Worm (Caenorhabditis elegans): ENCODE data around the gene F37B4.15.

DNA sequence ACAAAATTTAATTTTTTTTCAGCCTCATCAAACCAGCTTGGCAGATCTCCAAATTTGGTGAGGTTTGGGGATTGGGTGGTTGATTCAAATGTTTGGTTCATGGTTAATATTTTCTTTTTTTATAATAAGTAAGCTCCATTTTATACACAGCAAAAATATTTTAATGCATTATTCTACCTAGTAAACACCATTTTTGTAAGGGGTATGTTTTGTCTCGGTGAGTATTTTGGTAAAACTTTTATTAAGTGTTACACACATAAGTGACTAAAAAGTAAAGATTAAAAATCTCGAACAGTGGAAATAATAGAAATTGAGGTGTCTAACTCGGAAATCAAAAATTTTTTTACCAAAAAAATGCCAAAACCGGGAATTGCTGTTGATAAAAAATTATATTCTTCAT lies 3.3 kb upstream of the F37B4.15 start, which contains the start of gene srw-4:
- TF ChIP-seq sem-2 (GFP tag; optimal IDR thresholded peaks at IDR 0.05) (no peak), nhr-76 (tag; optimal IDR thresholded peaks at IDR 0.05) (no peak), nhr-12 (tag; optimal IDR thresholded peaks at IDR 0.05) (no peak), mep-1 (tag; optimal IDR thresholded peaks at IDR 0.05) (no peak), lsy-2 (tag; optimal IDR thresholded peaks at IDR 0.05) (no peak), snpc-4 (tag; optimal IDR thresholded peaks at IDR 0.05) (no peak)

Data from whole organism, mixed stage, embryonic.